Fruit fly (Drosophila melanogaster) whole organism, adult: ENCODE data around the gene mRpL9.
A peak's percentile ranks its signal among the peaks of the same experiment; 100 is the strongest.

Source experiments
- CG12768 ChIP-seq: fragments of 200-800 bp; sonication (Bioruptor generic); optimal IDR thresholded peaks from 2 replicates; lab custom pipeline; 2017; ENCODE audit warnings: missing biosample characterization, missing genetic modification characterization, mild to moderate bottlenecking, moderate library complexity, missing genetic modification reagents
- CG1620 ChIP-seq: fragments of 200-800 bp; sonication (Bioruptor generic); optimal IDR thresholded peaks from 2 replicates; lab custom pipeline; 2016; ENCODE audit warnings: missing biosample characterization, missing genetic modification characterization
- CG5204 ChIP-seq: fragments of 200-800 bp; sonication (Bioruptor generic); optimal IDR thresholded peaks from 2 replicates; lab custom pipeline; 2016; ENCODE audit warnings: missing biosample characterization, missing genetic modification characterization
- CG7045 ChIP-seq: fragments of 200-800 bp; sonication (Bioruptor generic); optimal IDR thresholded peaks from 2 replicates; lab custom pipeline; 2017; ENCODE audit warnings: missing biosample characterization, mild to moderate bottlenecking, missing genetic modification characterization
- Crg-1 ChIP-seq: fragments of 200-800 bp; sonication (Bioruptor generic); optimal IDR thresholded peaks from 2 replicates; lab custom pipeline; 2016; ENCODE audit warnings: missing biosample characterization, missing genetic modification characterization
- Hr96 ChIP-seq: fragments of 200-800 bp; sonication (Bioruptor generic); optimal IDR thresholded peaks from 2 replicates; lab custom pipeline; 2016; ENCODE audit warnings: missing biosample characterization, missing genetic modification characterization
- cic ChIP-seq: fragments of 200-800 bp; sonication (Bioruptor generic); optimal IDR thresholded peaks from 2 replicates; lab custom pipeline; 2017; ENCODE audit warnings: missing biosample characterization, mild to moderate bottlenecking, missing genetic modification characterization, moderate library complexity
- kay ChIP-seq: fragments of 200-800 bp; sonication (Bioruptor generic); peaks from one replicate; lab custom pipeline; 2016; ENCODE audit warnings: missing biosample characterization, missing genetic modification characterization, borderline replicate concordance
- pad ChIP-seq: fragments of 200-800 bp; sonication (Bioruptor generic); optimal IDR thresholded peaks from 3 replicates; lab custom pipeline; 2017; ENCODE audit warnings: missing biosample characterization, missing genetic modification characterization, mild to moderate bottlenecking, moderate library complexity, missing genetic modification reagents
- tj ChIP-seq: fragments of 200-800 bp; sonication (Bioruptor generic); optimal IDR thresholded peaks from 3 replicates; lab custom pipeline; 2017; ENCODE audit warnings: missing biosample characterization, mild to moderate bottlenecking, missing genetic modification characterization, moderate library complexity

- TF ChIP-seq CG1620 (GFP tag; lab: Kevin White, UChicago) (no peak), pad (no peak), Crg-1 (GFP tag; lab: Kevin White, UChicago) (no peak), kay (GFP tag; lab: Kevin White, UChicago) (peak; percentile 11), CG12768 (GFP tag; lab: Kevin White, UChicago) (no peak), cic (no peak), Hr96 (GFP tag; lab: Kevin White, UChicago) (no peak), tj (GFP tag; lab: Kevin White, UChicago) (no peak), CG7045 (GFP tag; lab: Kevin White, UChicago) (no peak), CG5204 (GFP tag; lab: Kevin White, UChicago) (no peak)
These were observed 48.2 kb upstream of the mRpL9 start for dm6 chr3R:15282326-15282725.
